Worm (Caenorhabditis elegans) whole organism, L4/young adult: ENCODE results near the gene K07H8.8.

ENCODE experiments used
- W03F9.2 ChIP-seq: fragments of 150-350 bp; optimal IDR thresholded peaks from 2 replicates; lab custom pipeline; 2014; ENCODE audit warnings: missing biosample characterization, missing genetic modification characterization
- dao-5 ChIP-seq: sonication (generic microtip); optimal IDR thresholded peaks from 2 replicates; lab custom pipeline; 2016; ENCODE audit warnings: missing genotype, missing genetic modification characterization, moderate library complexity, missing compliant biosample characterization

DNA sequence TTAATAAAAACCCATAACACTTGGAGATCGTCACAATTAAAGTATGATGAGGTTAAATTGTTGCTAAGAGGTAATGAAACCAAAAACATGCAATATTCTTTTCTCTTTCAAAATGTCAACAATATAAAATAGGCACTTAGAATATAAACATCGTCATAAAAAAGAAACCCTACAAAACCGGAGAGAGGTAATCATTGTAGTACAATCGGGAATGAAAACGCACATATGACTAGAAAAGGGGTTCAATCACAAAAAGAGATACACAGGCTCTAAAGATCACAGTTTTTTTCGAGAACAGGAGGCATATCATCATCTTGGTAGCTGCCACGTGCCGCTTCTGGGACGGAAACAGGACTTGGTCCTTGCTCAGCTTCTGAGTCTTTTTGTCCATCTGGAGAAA, 41.7 kb downstream of the K07H8.8 start:
- TF ChIP-seq dao-5 (tag; lab: Kevin White, UChicago) (no peak), W03F9.2 (tag; lab: Kevin White, UChicago) (no peak)
